Fruit fly (Drosophila melanogaster) ovary, adult (tissue): Measurements from ENCODE around the gene Orc5.

ENCODE experiments used
- CG17801 ChIP-seq: fragments of 200-800 bp; optimal IDR thresholded peaks from 2 replicates; lab custom pipeline; 2019; ENCODE audit warnings: missing biosample characterization, mild to moderate bottlenecking, missing genetic modification characterization, moderate library complexity; ENCODE audit not compliant: partially characterized antibody

Gene Orc5

DNA sequence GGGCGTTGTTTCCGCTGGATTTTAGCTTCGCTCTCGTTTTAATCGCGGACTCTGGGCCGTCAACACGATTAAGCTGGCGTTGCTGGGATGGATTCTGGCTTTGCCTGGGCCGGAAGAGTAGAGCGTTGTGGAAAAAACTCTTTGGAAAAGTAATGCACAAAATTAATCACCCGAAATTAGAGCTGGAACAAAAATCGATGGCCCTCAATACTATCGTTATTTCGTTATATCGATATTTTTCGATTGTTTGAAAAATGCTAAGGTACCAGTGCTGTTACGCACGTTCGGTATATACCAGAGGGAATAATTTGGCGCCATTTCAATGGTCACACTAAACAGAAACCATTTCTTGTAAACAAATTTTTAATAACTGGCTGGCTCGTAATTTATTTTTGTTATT, at the start of gene Orc5, which contains the start of gene Arpc1:
TSS of gene Orc5 (plus strand) at position 298 of the 400 bp plus-strand sequence.
TSS of gene Arpc1 (minus strand) at position 202 of the 400 bp plus-strand sequence.
- peak; percentile 26 for TF ChIP-seq CG17801

DNA sequence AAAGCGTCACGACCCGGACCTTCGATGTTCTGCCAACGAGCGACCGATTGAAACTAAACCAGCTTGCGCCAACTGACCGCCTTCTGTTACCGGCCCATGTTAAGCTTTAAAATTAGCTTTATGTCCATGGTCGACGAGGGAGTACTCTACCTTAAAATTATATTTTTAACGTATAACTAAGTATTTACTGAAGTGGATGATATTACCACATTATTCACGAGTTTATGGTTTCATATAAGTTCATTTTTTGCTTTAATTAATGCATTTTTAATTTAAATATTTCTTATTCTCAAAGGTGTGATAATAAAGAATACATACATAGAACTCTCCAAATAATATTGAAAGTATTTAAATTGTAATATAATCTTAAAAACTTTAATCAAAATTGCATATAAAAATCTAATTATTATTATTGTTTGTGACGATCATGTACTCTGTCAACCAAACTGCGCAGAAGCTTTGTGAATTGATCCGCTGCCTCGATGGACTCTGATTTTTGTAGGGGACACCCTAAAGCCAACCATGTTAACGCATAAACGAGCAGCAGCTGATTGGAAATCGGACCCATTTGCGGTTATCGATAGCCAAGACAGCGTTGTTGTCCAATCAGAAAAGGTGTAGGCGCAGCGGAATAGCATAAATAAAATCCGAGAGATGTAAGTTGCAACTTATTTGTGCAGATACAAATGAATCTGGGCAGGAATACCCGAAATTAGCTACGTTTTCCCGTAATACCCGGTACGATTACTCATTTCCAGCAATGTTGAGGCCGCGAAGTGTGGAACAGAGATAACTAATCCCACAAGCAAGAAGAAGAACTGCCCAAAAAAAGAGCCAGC, 49.3 kb upstream of the Orc5 start, which contains the start of the genes CG9008 and p38b:
TSS of gene CG9008 (minus strand) at position 57 of the 839 bp plus-strand sequence.
TSS of gene p38b (plus strand) at position 581 of the 839 bp plus-strand sequence.
- TF ChIP-seq CG17801 = peak; percentile 47

DNA sequence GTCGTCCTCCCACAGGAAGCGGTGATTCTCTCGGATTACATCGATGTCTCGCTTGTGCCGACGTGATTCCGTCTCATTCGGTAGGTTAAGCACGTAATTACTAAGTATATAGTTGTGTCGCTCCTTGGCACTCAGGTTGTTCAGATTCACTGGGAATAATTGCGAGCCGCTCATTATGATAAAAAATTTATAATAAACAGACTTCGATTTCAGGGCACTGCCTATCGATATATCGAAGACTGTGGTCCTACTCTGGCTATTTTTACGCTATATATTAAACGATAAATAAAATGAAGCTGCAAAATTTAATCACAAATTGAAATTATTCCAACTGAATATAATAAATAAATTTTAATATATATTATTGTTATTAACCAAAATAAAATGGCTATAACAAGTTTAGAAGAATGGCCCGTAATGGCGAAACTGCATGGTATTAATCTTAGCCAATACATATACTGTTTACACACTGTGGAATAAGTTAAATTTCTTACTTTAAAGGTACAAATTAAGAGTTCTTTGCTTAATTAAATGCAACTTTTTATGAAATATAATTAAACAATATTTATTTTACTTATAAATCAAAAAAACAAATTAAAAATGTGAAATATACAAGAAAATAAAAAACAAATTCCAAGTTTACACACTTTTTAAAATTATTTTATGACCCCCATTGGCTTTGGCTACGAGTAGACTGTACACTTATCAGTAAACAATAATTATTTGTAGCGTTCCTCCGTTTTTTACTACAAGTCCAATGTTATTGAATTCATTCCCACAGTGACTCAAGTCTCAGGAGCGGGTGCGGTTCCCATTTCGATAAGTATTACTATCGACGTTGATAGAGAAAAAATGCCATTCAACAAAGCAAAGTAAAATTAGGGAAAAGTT, 46.1 kb upstream of the Orc5 start, which contains the start of gene Eato:
TSS of gene Eato (plus strand) at position 821 of the 891 bp plus-strand sequence.
- no peak for TF ChIP-seq CG17801

DNA sequence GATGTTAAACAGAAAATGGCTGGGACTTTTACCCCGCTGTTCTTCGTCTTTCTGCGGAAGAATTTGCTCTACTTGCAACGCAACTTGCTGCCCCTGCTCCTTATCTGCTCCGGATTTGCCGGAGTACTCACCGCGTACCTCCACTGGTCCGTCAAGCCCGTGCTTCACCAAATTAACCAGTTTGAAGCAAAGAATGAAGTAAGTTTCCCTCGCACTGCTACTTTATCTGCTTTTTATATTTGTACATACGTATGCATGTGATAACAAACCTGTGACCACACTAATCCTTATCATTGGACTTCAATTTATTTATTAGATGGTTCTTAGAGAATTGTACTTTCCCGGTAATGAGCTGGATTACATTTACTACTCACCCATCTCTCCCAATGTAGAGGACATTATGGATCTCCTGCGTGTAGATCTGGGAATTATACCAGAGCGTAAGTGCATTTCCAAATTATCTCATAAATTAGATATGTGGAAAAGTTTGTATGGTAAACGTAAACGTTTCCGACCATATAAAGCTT, 45.4 kb upstream of the Orc5 start, which contains the start of gene CG16890:
TSS of gene CG16890 (minus strand) at position 184 of the 527 bp plus-strand sequence.
- TF ChIP-seq CG17801 = no peak

DNA sequence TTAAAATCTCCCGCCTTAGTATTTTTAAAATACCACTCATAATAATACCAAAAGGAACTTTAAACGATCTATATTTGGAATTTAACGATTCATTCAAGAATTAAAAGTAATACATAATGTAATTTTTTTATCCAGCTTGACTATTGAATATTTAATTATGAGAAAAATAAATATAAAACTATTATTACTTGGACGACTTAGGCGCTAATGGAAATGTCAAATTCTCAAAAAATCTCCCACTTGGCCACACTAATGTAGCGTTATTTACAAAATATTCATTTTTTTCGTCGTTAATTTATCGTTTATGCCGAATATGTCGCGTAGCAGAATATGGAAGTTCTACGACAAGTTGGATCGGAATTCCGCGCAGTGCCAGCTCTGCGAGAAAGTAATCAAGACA, 38.9 kb upstream of the Orc5 start, which contains the start of gene CG16863:
TSS of gene CG16863 (plus strand) at position 245 of the 400 bp plus-strand sequence.
- no peak for TF ChIP-seq CG17801

DNA sequence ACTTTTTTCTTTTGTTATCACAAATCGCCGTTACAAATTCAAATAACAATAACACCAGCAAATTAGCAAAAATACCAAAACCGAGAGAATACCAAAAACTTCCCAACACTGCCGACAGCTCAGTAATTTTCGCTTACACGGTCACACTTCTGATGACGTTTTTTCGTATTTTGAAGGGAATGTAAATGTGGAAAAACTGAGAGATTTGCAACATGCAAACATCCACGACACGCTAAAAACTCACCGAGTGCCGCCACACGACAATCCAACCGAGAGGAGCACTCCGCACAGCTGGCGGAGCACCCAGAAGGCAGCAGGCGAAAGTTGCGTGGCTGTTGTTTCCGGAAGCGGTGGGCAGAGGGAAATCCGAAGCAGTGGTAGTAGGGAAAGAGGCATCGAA, 36.2 kb upstream of the Orc5 start, which contains the start of gene Sec71:
TSS of gene Sec71 (plus strand) at position 117 of the 400 bp plus-strand sequence.
- TF ChIP-seq CG17801 = peak; percentile 32

DNA sequence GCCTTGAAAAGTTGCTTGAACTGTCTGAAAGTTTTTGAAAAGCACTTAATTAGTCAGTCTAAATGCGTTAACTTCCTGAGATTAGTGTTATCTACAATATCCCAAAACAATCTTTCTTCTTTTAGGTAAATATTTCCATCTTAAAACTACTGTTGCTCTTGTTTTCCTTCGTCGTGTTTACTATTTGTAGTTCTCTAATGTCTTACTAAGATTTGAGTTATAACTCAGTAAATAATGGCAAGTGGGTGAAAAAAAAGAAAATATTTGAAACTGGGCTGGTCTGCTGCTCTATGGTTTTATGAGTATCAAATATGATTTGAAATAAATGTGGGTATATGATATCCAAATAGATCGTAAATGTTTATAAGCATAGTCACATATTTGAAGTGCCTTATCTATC, 28.5 kb upstream of the Orc5 start:
- TF ChIP-seq CG17801 = no peak

DNA sequence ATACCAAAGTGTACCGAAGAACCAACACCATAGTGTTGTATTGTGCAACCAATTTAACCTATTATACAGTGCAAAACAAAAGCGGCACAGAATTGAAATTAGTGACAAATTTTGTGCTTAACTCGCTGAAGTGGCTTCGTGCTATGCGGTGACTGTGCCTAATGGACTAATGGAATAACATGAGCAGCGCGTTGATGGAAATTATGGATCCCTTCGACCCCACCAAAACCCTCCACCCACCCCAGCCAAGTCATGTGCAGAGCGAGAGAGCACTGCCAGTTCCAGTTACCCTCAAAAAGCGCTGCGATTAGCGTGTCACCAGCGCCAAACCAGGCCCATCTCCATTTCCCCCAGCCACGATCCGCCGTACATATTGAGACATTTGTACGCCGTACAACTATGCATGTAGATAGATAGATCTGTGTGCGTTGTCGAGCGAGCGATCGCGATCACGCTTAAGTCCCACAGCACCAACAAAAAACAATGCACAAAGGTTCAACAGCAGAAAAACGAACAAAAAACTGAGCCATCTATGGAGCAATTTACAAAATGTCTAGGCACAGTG, 27.5 kb upstream of the Orc5 start:
- no peak for TF ChIP-seq CG17801

DNA sequence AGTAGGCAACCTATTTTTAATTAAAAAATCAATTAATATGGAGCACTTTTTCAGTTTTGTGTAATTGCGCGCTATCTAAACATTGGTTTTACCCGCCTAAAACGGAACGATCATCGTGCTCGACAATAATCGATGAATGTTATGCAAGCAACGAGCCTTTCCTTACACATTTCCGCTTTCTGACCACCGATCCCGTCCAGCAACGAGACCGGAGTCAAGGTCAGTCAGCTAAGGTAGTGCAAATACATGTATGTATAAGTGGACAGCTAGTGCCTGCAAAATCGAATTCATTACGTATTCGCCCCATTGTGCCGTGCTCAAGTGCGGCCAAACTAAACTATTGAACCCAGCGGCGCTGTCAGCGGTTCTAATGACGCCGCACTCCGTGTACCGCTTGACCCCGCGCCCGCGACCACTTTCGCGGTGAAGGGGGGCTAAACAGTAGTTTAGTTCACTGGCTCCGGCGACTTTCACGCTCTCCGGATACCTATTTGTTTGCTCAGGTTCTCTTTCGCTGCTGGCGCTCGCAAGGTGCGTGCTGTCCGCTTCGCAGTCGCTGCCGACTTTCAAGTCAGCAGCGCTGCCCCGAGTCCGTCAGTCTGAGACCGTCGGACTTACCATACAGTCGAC, 26.5 kb upstream of the Orc5 start, which contains the start of gene CAH1:
TSS of gene CAH1 (plus strand) at position 595 of the 630 bp plus-strand sequence.
- no peak for TF ChIP-seq CG17801

DNA sequence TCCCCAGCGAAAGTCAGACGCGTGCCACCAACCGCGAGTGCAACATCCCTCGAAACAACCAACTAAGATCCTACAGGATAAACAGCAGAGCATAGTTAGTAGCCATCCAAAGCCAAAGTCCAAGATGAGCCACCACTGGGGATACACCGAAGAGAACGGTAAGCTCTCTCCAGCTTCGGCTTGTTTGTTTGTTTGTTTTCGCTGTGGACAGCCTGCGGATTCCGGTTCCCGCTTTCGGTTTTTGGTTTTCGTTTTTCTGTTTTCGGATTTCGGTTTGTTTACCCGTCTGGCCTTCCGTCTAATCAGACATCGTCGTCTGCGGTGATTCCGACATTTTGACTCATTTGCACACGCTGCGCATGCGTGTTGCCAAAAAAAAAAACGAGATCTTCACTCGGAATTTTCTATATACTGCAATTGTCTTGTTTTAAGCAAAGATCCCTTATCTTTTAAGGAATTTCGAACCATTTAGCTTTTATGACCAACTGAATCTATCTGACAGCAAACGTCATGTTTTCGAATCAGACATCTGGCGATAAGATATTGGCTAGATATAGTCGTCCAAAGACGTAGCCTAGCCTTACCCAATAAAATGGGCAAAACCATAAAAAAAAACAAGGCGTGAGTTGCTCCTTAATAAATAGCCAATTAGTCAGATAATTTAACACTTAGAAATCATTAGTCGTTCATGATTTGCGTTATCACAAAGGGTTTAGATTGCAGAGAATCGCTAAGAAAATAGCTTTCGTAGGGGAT, 25.7 kb upstream of the Orc5 start:
- no peak for TF ChIP-seq CG17801

DNA sequence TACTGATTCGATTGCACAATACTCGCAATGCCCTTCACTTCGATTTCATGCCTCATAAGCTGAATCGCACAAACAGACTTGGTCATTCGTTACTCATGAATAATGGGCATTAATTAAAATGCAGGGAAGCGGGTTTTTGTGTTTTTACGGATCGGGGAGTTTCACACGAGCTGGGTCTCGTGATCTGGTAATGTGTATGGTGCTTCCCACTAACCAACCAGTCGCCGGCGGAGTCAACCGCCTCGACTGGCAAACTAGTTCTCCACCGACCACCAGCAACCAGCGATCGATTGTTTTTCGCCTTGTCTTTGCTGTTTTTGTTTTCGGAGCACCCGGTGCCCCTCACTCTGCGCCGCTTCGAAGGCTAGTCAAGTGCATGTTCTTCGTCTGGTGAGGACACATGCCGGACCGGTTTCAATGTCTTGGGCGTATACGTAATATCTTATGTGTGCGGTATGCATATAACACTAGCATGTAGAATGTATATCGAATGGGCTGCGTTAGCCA, 25.0 kb upstream of the Orc5 start:
- no peak for TF ChIP-seq CG17801

DNA sequence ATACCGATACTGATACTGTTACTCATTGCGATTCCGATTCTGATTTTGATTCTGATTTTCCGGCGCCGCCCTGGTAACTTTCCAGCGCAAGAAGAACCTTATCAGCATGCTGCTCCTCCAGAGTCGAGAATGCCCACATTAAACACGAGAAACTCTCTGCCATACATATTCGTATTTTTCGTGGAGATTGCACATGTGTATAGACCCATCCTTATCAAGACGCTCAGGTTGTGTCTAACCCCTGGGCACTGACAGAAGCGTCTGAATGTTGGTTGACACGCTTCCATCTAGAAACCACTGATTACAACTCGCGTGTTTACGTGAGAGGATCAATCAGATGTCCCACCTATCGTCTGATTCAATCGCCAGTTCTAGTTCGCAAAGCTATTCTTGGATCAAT, 24.5 kb upstream of the Orc5 start:
- no peak for TF ChIP-seq CG17801

DNA sequence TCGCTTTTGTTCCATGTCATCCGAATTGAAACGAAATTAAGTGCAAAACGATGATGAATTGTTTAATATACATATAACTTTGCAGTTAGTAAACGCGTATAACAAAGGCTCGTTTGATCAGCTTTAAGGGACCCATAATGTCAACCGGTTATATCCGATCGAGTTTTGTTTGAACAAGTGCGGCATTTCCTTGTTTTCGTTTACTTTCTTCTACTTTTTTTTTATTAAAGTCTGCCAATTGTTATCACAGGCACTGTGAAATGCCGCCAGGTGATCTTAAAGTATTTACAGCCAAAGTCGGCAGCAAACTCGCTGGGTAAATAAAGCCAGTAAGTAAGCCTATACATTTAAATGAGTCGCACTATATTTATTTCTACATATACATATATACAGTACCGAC, 22.5 kb upstream of the Orc5 start:
- TF ChIP-seq CG17801 = no peak

DNA sequence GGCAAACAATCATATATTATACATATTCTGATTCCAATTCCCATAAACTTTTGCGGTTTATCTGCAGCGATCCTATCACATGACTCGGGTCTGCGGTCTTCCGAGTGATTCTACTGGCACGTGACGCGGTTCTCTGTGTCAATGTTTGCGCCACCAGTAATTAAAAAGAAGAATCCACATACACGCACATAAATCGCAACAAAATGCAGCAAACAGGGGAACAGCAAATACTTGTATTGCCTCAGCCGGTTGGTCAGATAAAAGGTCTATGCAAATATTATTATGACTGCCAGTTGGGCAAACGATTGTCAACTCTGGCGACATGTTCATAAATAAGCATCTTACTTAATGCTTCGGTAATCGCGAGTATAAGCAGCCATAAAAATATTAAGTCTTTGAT, 21.7 kb upstream of the Orc5 start:
- no peak for TF ChIP-seq CG17801

DNA sequence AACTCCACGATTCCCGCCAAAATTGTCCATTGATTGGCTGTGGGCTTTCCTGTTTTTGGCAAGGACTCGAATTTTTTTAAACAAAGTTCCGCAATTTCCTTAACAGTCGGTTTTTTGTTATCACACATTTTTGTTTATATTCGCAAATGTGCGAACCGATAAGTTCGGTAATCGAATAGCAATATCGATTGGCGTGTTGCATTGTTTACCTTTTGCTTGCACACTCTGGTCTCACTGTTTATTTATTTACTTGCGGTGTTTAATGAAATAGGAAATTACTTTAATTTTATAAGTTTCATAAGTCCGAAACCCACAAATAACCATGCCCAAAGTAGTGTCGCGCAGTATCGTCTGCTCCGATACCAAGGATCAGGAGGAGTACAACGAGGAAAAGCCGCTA, 18.3 kb upstream of the Orc5 start, which contains the start of the genes Adat1 and CG16865:
TSS of gene Adat1 (minus strand) at position 152 of the 400 bp plus-strand sequence.
TSS of gene CG16865 (plus strand) at position 200 of the 400 bp plus-strand sequence.
- TF ChIP-seq CG17801 = no peak
